Worm (Caenorhabditis elegans) whole organism, L4 larva: Measurements from ENCODE around the gene srw-22.
"Not testable (repeated sequence)": the region's sequence is repeated elsewhere in the genome, so short reads cannot be mapped to it uniquely, and the experiment has no call there.

Experiments
- D1046.2 ChIP-seq: fragments of 200-800 bp; sonication (Bioruptor generic); IDR thresholded peaks from 2 replicates; pipeline ENCODE4 v1.3.6; 2022; ENCODE audit warnings: missing genetic modification characterization, missing compliant biosample characterization
- R02D3.7 ChIP-seq: fragments of 150-350 bp; sonication (generic microtip); optimal IDR thresholded peaks from 3 replicates; lab custom pipeline; 2014; ENCODE audit warnings: missing biosample characterization, missing genetic modification characterization
- T26A8.4 ChIP-seq: fragments of 200-800 bp; sonication (Bioruptor generic); IDR thresholded peaks from 2 replicates; pipeline ENCODE4 v1.3.6; 2022; ENCODE audit warnings: missing genetic modification characterization, missing compliant biosample characterization
- Y5F2A.4 ChIP-seq: fragments of 200-800 bp; sonication (Bioruptor generic); optimal IDR thresholded peaks from 2 replicates; lab custom pipeline; 2018; ENCODE audit warnings: mild to moderate bottlenecking, missing genetic modification characterization, missing compliant biosample characterization
- Y75B8A.6 ChIP-seq: fragments of 200-800 bp; sonication (Bioruptor generic); IDR thresholded peaks from 2 replicates; pipeline ENCODE4 v1.3.6; 2022; ENCODE audit warnings: missing genetic modification reagents, missing genetic modification characterization, missing compliant biosample characterization
- ZK546.5 ChIP-seq, 2 experiments: sonication (generic microtip); optimal IDR thresholded peaks; 2 replicates each; lab custom pipeline; 2017; ENCODE audit warnings: missing biosample characterization in 2 of 2, missing genetic modification characterization in 2 of 2
- aha-1 ChIP-seq: fragments of 150-350 bp; peaks from one replicate; lab custom pipeline; 2014; ENCODE audit warnings: missing biosample characterization, missing genetic modification characterization
- ama-1 ChIP-seq: fragments of 150-350 bp; optimal IDR thresholded peaks from 2 replicates; lab custom pipeline; 2014; ENCODE audit warnings: inconsistent platforms, mixed read lengths
- ceh-20 ChIP-seq: fragments of 200-800 bp; sonication (Bioruptor generic); IDR thresholded peaks from 2 replicates; pipeline ENCODE4 v1.3.6; 2022; ENCODE audit warnings: missing genetic modification reagents, missing genetic modification characterization, missing compliant biosample characterization
- ceh-32 ChIP-seq: sonication (generic microtip); optimal IDR thresholded peaks from 2 replicates; lab custom pipeline; 2016; ENCODE audit warnings: mild to moderate bottlenecking, missing genetic modification characterization, missing compliant biosample characterization; ENCODE audit not compliant: poor library complexity
- ceh-44 ChIP-seq: fragments of 200-800 bp; sonication (Bioruptor generic); IDR thresholded peaks from 2 replicates; pipeline ENCODE4 v1.3.6; 2022; ENCODE audit warnings: missing genetic modification reagents, missing genetic modification characterization, missing compliant biosample characterization
- ceh-62 ChIP-seq: sonication (generic microtip); optimal IDR thresholded peaks from 2 replicates; lab custom pipeline; 2017; ENCODE audit warnings: missing biosample characterization, missing genetic modification characterization
- ceh-82 ChIP-seq: sonication (generic microtip); optimal IDR thresholded peaks from 2 replicates; lab custom pipeline; 2017; ENCODE audit warnings: missing biosample characterization, missing genetic modification characterization
- ces-1 ChIP-seq: fragments of 150-350 bp; sonication (generic microtip); optimal IDR thresholded peaks from 4 replicates; lab custom pipeline; 2014; ENCODE audit warnings: missing biosample characterization, missing genetic modification reagents, missing genetic modification characterization
- daf-16 ChIP-seq, 3 experiments: sonication (generic microtip); optimal IDR thresholded peaks; 2 replicates each; lab custom pipeline; 2016 to 2017; ENCODE audit warnings: missing genetic modification characterization in 3 of 3, missing genetic modification reagents in 3 of 3, mild to moderate bottlenecking in 2 of 3, missing compliant biosample characterization in 2 of 3, missing biosample characterization in 1 of 3, moderate library complexity in 1 of 3
- daf-8 ChIP-seq: fragments of 200-800 bp; sonication (Bioruptor generic); IDR thresholded peaks from 2 replicates; pipeline ENCODE4 v1.3.6; 2022; ENCODE audit warnings: missing genetic modification characterization, missing compliant biosample characterization
- dmd-8 ChIP-seq: fragments of 200-800 bp; sonication (Bioruptor generic); IDR thresholded peaks from 2 replicates; pipeline ENCODE4 v1.3.6; 2022; ENCODE audit warnings: missing genetic modification characterization, missing compliant biosample characterization
- dpl-1 ChIP-seq: fragments of 150-350 bp; optimal IDR thresholded peaks from 2 replicates; lab custom pipeline; 2014; ENCODE audit warnings: missing biosample characterization, missing genetic modification reagents, missing genetic modification characterization
- egl-27 ChIP-seq: sonication (generic microtip); optimal IDR thresholded peaks from 3 replicates; lab custom pipeline; 2017; ENCODE audit warnings: missing biosample characterization, missing genetic modification reagents, missing genetic modification characterization
- gei-8 ChIP-seq: fragments of 200-800 bp; sonication (Bioruptor generic); optimal IDR thresholded peaks from 2 replicates; lab custom pipeline; 2018; ENCODE audit warnings: mild to moderate bottlenecking, missing genetic modification characterization, missing compliant biosample characterization
- lin-13 ChIP-seq: fragments of 150-350 bp; optimal IDR thresholded peaks from 2 replicates; lab custom pipeline; 2014; ENCODE audit warnings: missing biosample characterization, missing genetic modification reagents, missing genetic modification characterization
- lin-39 ChIP-seq: fragments of 150-350 bp; optimal IDR thresholded peaks from 2 replicates; lab custom pipeline; 2014; ENCODE audit warnings: missing biosample characterization, missing genetic modification reagents, missing genetic modification characterization
- madf-5 ChIP-seq, 2 experiments: fragments of 200-800 bp; sonication (Bioruptor generic); IDR thresholded peaks; 2 replicates each; pipeline ENCODE4 v1.3.6; 2022; ENCODE audit warnings: missing compliant biosample characterization in 2 of 2, missing genetic modification characterization in 2 of 2
- mdl-1 ChIP-seq, 2 experiments: fragments of 150-350 bp in 1 of 2; sonication (generic microtip) in 1 of 2; optimal IDR thresholded peaks; 2 replicates each; lab custom pipeline; 2014 to 2017; ENCODE audit warnings: missing biosample characterization in 2 of 2, missing genetic modification characterization in 2 of 2
- mdt-29 ChIP-seq: fragments of 200-800 bp; sonication (Bioruptor generic); IDR thresholded peaks from 2 replicates; pipeline ENCODE4 v1.3.6; 2022; ENCODE audit warnings: missing genetic modification reagents, missing genetic modification characterization, missing compliant biosample characterization
- mep-1 ChIP-seq: fragments of 150-350 bp; sonication (generic microtip); optimal IDR thresholded peaks from 3 replicates; lab custom pipeline; 2014; ENCODE audit warnings: missing biosample characterization, missing genetic modification characterization
- nhr-11 ChIP-seq: fragments of 150-350 bp; optimal IDR thresholded peaks from 2 replicates; lab custom pipeline; 2014; ENCODE audit warnings: missing biosample characterization, missing genetic modification characterization
- nhr-77 ChIP-seq: fragments of 150-350 bp; optimal IDR thresholded peaks from 2 replicates; lab custom pipeline; 2014; ENCODE audit warnings: missing biosample characterization, missing genetic modification characterization
- php-3 ChIP-seq: fragments of 200-800 bp; sonication (Bioruptor generic); IDR thresholded peaks from 2 replicates; pipeline ENCODE4 v1.3.6; 2022; ENCODE audit warnings: missing genetic modification reagents, missing genetic modification characterization, missing compliant biosample characterization
- saeg-2 ChIP-seq: fragments of 200-800 bp; sonication (Bioruptor generic); IDR thresholded peaks from 2 replicates; pipeline ENCODE4 v1.3.6; 2022; ENCODE audit warnings: missing genetic modification reagents, missing genetic modification characterization, missing compliant biosample characterization
- sdz-12 ChIP-seq: fragments of 200-800 bp; sonication (Bioruptor generic); optimal IDR thresholded peaks from 2 replicates; lab custom pipeline; 2018; ENCODE audit warnings: mild to moderate bottlenecking, missing genetic modification characterization, missing compliant biosample characterization
- set-16 ChIP-seq: fragments of 200-800 bp; sonication (Bioruptor generic); IDR thresholded peaks from 2 replicates; pipeline ENCODE4 v1.3.6; 2022; ENCODE audit warnings: missing genetic modification reagents, missing genetic modification characterization, missing compliant biosample characterization
- skn-1 ChIP-seq: fragments of 150-350 bp; optimal IDR thresholded peaks from 2 replicates; lab custom pipeline; 2014; ENCODE audit warnings: missing biosample characterization, missing genetic modification characterization
- tra-1 ChIP-seq: fragments of 200-800 bp; sonication (Bioruptor generic); IDR thresholded peaks from 2 replicates; pipeline ENCODE4 v1.3.6; 2022; ENCODE audit warnings: missing genetic modification reagents, missing genetic modification characterization, missing compliant biosample characterization
- zfp-2 ChIP-seq: sonication (generic microtip); optimal IDR thresholded peaks from 2 replicates; lab custom pipeline; 2016; ENCODE audit warnings: mild to moderate bottlenecking, missing genetic modification characterization, missing compliant biosample characterization
- zfp-3 ChIP-seq: fragments of 200-800 bp; sonication (Bioruptor generic); conservative IDR thresholded peaks from 2 replicates; pipeline ENCODE4 v1.3.6; 2022; ENCODE audit warnings: missing genetic modification reagents, missing genetic modification characterization, missing compliant biosample characterization
- ztf-11 ChIP-seq: fragments of 150-350 bp; optimal IDR thresholded peaks from 2 replicates; lab custom pipeline; 2014; ENCODE audit warnings: missing biosample characterization, missing genetic modification characterization

The srw-22 gene

ce11 chrV:15241259-15241658, 27.1 kb upstream of the srw-22 start, which contains the start of gene chil-12:
Gene chil-12 (plus strand): TSS chrV:15241559.
- no peak for TF ChIP-seq nhr-11 (tag; lab: Kevin White, UChicago)
- no peak for TF ChIP-seq saeg-2 (GFP tag; lab: Robert Waterston, UW)
- TF ChIP-seq ceh-32, result no peak
- TF ChIP-seq gei-8 (GFP tag; lab: Kevin White, UChicago), result no peak
- TF ChIP-seq, all 104 proteins: peak for 0

- TF ChIP-seq ces-1 (GFP tag; lab: Kevin White, UChicago), result no peak
- TF ChIP-seq ama-1 (lab: Kevin White, UChicago), result no peak
- no peak for TF ChIP-seq sdz-12 (GFP tag; lab: Kevin White, UChicago)
- no peak for TF ChIP-seq tra-1 (GFP tag; lab: Robert Waterston, UW)
- no peak for TF ChIP-seq skn-1
Observed at ce11 chrV:15244456-15244855, 23.9 kb upstream of the srw-22 start, which contains the start of gene kin-30. Gene kin-30 (plus strand): TSS chrV:15244756.

- not testable (repeated sequence) for TF ChIP-seq gei-8 (GFP tag; lab: Kevin White, UChicago); egl-27 (tag; lab: Kevin White, UChicago); mdl-1 (tag; optimal IDR thresholded peaks at IDR 0.05; lab: Kevin White, UChicago)
Observed at ce11 chrV:15250304-15250703, 18.1 kb upstream of the srw-22 start, which contains the start of gene srd-28. Gene srd-28 (plus strand): TSS chrV:15250604.

DNA sequence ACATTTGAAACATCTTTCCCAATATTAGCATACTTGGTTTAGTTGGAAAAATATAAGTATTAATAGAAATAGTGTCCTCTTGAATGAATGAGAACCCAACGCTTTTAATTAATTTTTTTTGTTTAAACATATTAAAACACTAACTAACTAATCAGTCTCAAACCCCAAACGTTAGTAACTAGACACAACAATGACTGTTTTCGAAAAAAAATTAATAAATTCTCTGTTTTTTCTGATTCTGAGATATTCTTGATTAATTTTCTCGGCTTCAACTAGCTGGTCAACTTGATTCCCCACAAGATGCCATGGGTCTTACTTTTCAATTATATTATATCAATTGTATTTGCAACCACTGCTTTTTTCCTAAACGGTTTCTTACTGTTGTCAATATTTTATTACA, 16.3 kb upstream of the srw-22 start, which contains the start of gene srbc-76:
TSS of gene srbc-76 (plus strand) at position 301 of the 400 bp plus-strand sequence.
- no peak for TF ChIP-seq ceh-20
- TF ChIP-seq Y75B8A.6 (GFP tag; lab: Robert Waterston, UW), result no peak
- TF ChIP-seq gei-8 (GFP tag; lab: Kevin White, UChicago), result no peak
- TF ChIP-seq mep-1 (tag; lab: Kevin White, UChicago), result no peak
- no peak for TF ChIP-seq ceh-62 (tag; lab: Kevin White, UChicago)
- TF ChIP-seq lin-13 (GFP tag; lab: Kevin White, UChicago), result no peak
- no peak for TF ChIP-seq R02D3.7 (tag; lab: Kevin White, UChicago)

DNA sequence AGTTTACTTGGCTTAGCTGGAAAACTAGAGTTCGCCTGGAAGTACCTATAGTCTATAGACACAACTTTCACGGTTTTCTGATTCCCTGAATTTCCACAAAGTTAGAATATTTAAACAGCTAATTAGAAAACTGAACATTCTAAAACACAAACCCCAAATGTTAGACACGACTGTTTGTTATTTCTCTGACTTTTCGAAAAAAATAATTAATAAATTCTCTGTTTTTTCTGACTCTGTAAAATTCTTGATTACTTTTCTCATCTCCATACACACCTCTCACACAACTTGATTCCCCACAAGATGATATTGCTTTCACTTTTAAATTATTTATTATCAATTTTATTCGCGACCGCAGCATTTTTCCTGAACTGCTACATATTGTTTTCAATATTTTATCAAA, 14.9 kb upstream of the srw-22 start, which contains the start of gene srbc-75:
TSS of gene srbc-75 (plus strand) at position 301 of the 400 bp plus-strand sequence.
- no peak for TF ChIP-seq lin-39 (tag; lab: Kevin White, UChicago)
- TF ChIP-seq aha-1, result peak; percentile 54

DNA sequence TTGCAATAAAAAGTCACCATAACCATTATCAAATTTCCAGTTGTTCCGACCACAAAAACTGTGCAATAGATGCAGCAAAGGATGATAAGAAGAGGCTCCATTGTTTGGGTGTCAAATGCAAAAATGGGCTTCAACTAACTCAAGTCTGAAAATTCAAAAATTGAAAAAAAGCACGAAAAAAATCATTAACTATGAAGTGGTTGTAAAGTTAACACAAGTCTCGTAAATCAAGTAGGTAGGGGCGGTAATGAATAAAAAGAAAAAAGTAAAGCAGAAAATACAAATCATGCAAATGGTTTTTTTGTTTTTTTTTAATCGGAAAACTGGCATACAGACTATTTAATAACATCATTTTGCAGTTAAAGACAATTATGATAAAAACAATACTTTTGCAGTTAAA, 11.7 kb upstream of the srw-22 start, which contains the start of gene srsx-39:
TSS of gene srsx-39 (minus strand) at position 101 of the 400 bp plus-strand sequence.
- not testable (repeated sequence) for TF ChIP-seq zfp-3 (GFP tag; lab: Robert Waterston, UW); T26A8.4 (GFP tag; lab: Robert Waterston, UW); zfp-2 (tag; lab: Kevin White, UChicago)

- no peak for TF ChIP-seq saeg-2 (GFP tag; lab: Robert Waterston, UW)
- TF ChIP-seq ZK546.5 (tag; optimal IDR thresholded peaks at IDR 0.05; lab: Kevin White, UChicago), result no peak
- no peak for TF ChIP-seq madf-5 (GFP tag; IDR thresholded peaks at IDR 0.05; lab: Robert Waterston, UW)
- TF ChIP-seq ces-1 (GFP tag; lab: Kevin White, UChicago), result no peak
- no peak for TF ChIP-seq daf-16 (GFP tag; optimal IDR thresholded peaks at IDR 0.05; lab: Kevin White, UChicago)
- TF ChIP-seq daf-16 (tag; optimal IDR thresholded peaks at IDR 0.05; lab: Kevin White, UChicago), result no peak
Observed at ce11 chrV:15259049-15259448, 9.4 kb upstream of the srw-22 start, which contains the start of gene srsx-37. Gene srsx-37 (minus strand): TSS chrV:15259149.

ce11 chrV:15259904-15260303, 8.5 kb upstream of the srw-22 start, which contains the start of gene M01B2.8:
Gene M01B2.8 (plus strand): TSS chrV:15260204.
- TF ChIP-seq ceh-82 (tag; lab: Kevin White, UChicago) (no peak), ztf-11 (no peak), set-16 (GFP tag; lab: Robert Waterston, UW) (no peak), mdt-29 (GFP tag; lab: Robert Waterston, UW) (no peak), daf-16 (GFP tag; optimal IDR thresholded peaks at IDR 0.05; lab: Kevin White, UChicago) (no peak), daf-16 (tag; optimal IDR thresholded peaks at IDR 0.05; lab: Kevin White, UChicago) (no peak), Y5F2A.4 (no peak), php-3 (GFP tag; lab: Robert Waterston, UW) (no peak), daf-8 (GFP tag; lab: Robert Waterston, UW) (no peak), D1046.2 (no peak), ZK546.5 (tag; optimal IDR thresholded peaks at IDR 0.05; lab: Kevin White, UChicago) (no peak), dmd-8 (GFP tag; lab: Robert Waterston, UW) (no peak), dpl-1 (GFP tag; lab: Kevin White, UChicago) (no peak), madf-5 (GFP tag; IDR thresholded peaks at IDR 0.05; lab: Robert Waterston, UW) (no peak), ceh-44 (GFP tag; lab: Robert Waterston, UW) (no peak), nhr-77 (tag; lab: Kevin White, UChicago) (no peak), gei-8 (GFP tag; lab: Kevin White, UChicago) (no peak)
